Worm (Caenorhabditis elegans): ENCODE measurements around the gene ZK673.2.

- TF ChIP-seq ama-1 (optimal IDR thresholded peaks at IDR 0.05) (no peak), lin-39 (tag; optimal IDR thresholded peaks at IDR 0.05) (no peak), nhr-77 (tag; optimal IDR thresholded peaks at IDR 0.05) (peak; percentile 18), pha-4 (GFP tag; IDR thresholded peaks at IDR 0.05) (no peak), pha-4 (tag; optimal IDR thresholded peaks at IDR 0.05) (no peak), unc-39 (tag; optimal IDR thresholded peaks at IDR 0.05) (no peak), dmd-9 (GFP tag; IDR thresholded peaks at IDR 0.05) (no peak), F44E2.7 (GFP tag; IDR thresholded peaks at IDR 0.05) (no peak), ceh-20 (GFP tag; IDR thresholded peaks at IDR 0.05) (no peak), aly-2 (tag; optimal IDR thresholded peaks at IDR 0.05) (no peak), ZK546.5 (tag; optimal IDR thresholded peaks at IDR 0.05) (no peak)
Observed at ce11 chrII:10443898-10444297, 4.2 kb upstream of the ZK673.2 start.

Measured in whole organism, L4 larva.